Fruit fly (Drosophila melanogaster) Kc167 (cell line): ENCODE measurements around the gene CG14247.

Experiments used
- Myc ChIP-seq: fragments of >200 bp; optimal IDR thresholded peaks from 2 replicates; lab custom pipeline; 2017; ENCODE audit warnings: missing external identifiers
- h ChIP-seq: fragments of >200 bp; optimal IDR thresholded peaks from 3 replicates; lab custom pipeline; 2018; ENCODE audit warnings: missing external identifiers
- psq ChIP-seq: fragments of >200 bp; optimal IDR thresholded peaks from 2 replicates; lab custom pipeline; 2017; ENCODE audit warnings: missing external identifiers
- ttk ChIP-seq: sonication (Bioruptor generic); optimal IDR thresholded peaks from 2 replicates; lab custom pipeline; 2017; ENCODE audit warnings: missing external identifiers

DNA sequence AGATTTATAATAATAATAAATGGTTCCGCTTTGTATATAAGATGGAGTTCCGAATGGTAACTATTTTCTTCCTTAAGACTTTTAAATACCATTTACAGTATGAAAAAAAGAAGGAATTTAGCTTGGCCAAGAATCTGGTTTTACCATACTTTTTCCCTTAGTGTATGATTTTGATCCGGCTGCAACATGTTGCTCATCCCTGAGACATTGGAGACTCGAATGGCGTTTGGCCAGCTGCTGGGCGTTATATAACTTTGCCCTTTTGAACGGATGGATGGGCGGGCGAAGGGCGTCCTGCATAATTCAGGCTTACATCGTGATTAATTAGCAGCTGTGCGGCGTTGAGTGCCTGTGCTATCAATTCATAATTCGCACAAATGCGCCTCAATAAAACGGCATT, 33.1 kb upstream of the CG14247 start:
- TF ChIP-seq h (lab: Kevin White, UChicago): no peak
- TF ChIP-seq psq (lab: Kevin White, UChicago): no peak
- no peak for TF ChIP-seq ttk (lab: Kevin White, UChicago)
- TF ChIP-seq Myc (lab: Kevin White, UChicago): no peak
